Fruit fly (Drosophila melanogaster): ENCODE results near the gene Peritrophin-15b.

Peritrophin-15b gene

dm6 chr2L:8374235-8374634, 20.5 kb downstream of the Peritrophin-15b start, which contains the start of gene Wdr82 (continued):
- TF ChIP-seq PHDP (tag; optimal IDR thresholded peaks at IDR 0.05) (no peak), Myb (GFP tag; optimal IDR thresholded peaks at IDR 0.05) (peak; percentile 52), CG9437 (GFP tag; optimal IDR thresholded peaks at IDR 0.05) (no peak), Taf1 (GFP tag; IDR thresholded peaks at IDR 0.05) (no peak), ERR (GFP tag; optimal IDR thresholded peaks at IDR 0.05) (no peak), gce (GFP tag; IDR thresholded peaks at IDR 0.05) (no peak), phol (tag; optimal IDR thresholded peaks at IDR 0.05) (no peak), tx (GFP tag; optimal IDR thresholded peaks at IDR 0.05) (no peak), CG1602 (GFP tag; optimal IDR thresholded peaks at IDR 0.05) (no peak), Hr3 (GFP tag; optimal IDR thresholded peaks at IDR 0.05) (no peak), CG2875 (GFP tag; optimal IDR thresholded peaks at IDR 0.05) (no peak), CG6791 (GFP tag; IDR thresholded peaks at IDR 0.05; ENCODE audit: partially characterized antibody) (peak; percentile 81), az2 (GFP tag; optimal IDR thresholded peaks at IDR 0.05) (no peak), CG7372 (GFP tag; IDR thresholded peaks at IDR 0.05) (no peak), Med (GFP tag) (peak; percentile 2), CG3065 (GFP tag; optimal IDR thresholded peaks at IDR 0.05) (no peak), unc-4 (GFP tag; IDR thresholded peaks at IDR 0.05; ENCODE audit: partially characterized antibody) (peak; percentile 76), eyg (GFP tag; optimal IDR thresholded peaks at IDR 0.05) (no peak), CG4854 (GFP tag; optimal IDR thresholded peaks at IDR 0.05) (no peak), bab2 (GFP tag; optimal IDR thresholded peaks at IDR 0.05) (no peak), dm (GFP tag; optimal IDR thresholded peaks at IDR 0.05) (no peak), Doc2 (GFP tag; IDR thresholded peaks at IDR 0.05) (no peak), CG2116 (GFP tag; optimal IDR thresholded peaks at IDR 0.05) (peak; percentile 61), CTCF (GFP tag; optimal IDR thresholded peaks at IDR 0.05) (no peak), tio (GFP tag; optimal IDR thresholded peaks at IDR 0.05) (no peak), Xrp1 (GFP tag; IDR thresholded peaks at IDR 0.05) (no peak), CG7357 (GFP tag; IDR thresholded peaks at IDR 0.05) (no peak), zen (tag; optimal IDR thresholded peaks at IDR 0.05) (no peak), crc (GFP tag; optimal IDR thresholded peaks at IDR 0.05) (no peak), CG17912 (GFP tag; optimal IDR thresholded peaks at IDR 0.05) (no peak), hkb (optimal IDR thresholded peaks at IDR 0.05) (no peak), hkb (GFP tag; IDR thresholded peaks at IDR 0.05) (no peak), ci (GFP tag; IDR thresholded peaks at IDR 0.05) (no peak), CG12659 (GFP tag; optimal IDR thresholded peaks at IDR 0.05) (no peak), CG4360 (GFP tag; IDR thresholded peaks at IDR 0.05) (no peak), Bgb (GFP tag; IDR thresholded peaks at IDR 0.05; ENCODE audit: partially characterized antibody) (peak; percentile 68; the same call in 1 of the 2 replicates), CG34422 (GFP tag; IDR thresholded peaks at IDR 0.05) (no peak), Ets97D (GFP tag; optimal IDR thresholded peaks at IDR 0.05) (peak; percentile 7), CG6813 (GFP tag; optimal IDR thresholded peaks at IDR 0.05) (no peak), hth (optimal IDR thresholded peaks at IDR 0.05) (no peak), ap (GFP tag; IDR thresholded peaks at IDR 0.05) (no peak), ranshi (GFP tag; IDR thresholded peaks at IDR 0.05) (no peak), ewg (GFP tag; optimal IDR thresholded peaks at IDR 0.05) (no peak), amos (GFP tag; IDR thresholded peaks at IDR 0.05; ENCODE audit: partially characterized antibody) (peak; percentile 77), TFAM (GFP tag; optimal IDR thresholded peaks at IDR 0.05) (no peak), vnd (GFP tag; IDR thresholded peaks at IDR 0.05; ENCODE audit: partially characterized antibody) (peak; percentile 65), ATbp (GFP tag; optimal IDR thresholded peaks at IDR 0.05) (no peak), CG11696 (GFP tag; IDR thresholded peaks at IDR 0.05) (no peak), Xbp1 (GFP tag; optimal IDR thresholded peaks at IDR 0.05) (no peak), Mad (GFP tag; optimal IDR thresholded peaks at IDR 0.05) (no peak), aop (GFP tag; IDR thresholded peaks at IDR 0.05) (no peak), MBD-R2 (GFP tag; IDR thresholded peaks at IDR 0.05) (peak; percentile 77), CG3407 (GFP tag; optimal IDR thresholded peaks at IDR 0.05) (no peak), p53 (GFP tag; optimal IDR thresholded peaks at IDR 0.05) (no peak)
